Fruit fly (Drosophila melanogaster): ENCODE measurements around the gene CG42762.

DNA sequence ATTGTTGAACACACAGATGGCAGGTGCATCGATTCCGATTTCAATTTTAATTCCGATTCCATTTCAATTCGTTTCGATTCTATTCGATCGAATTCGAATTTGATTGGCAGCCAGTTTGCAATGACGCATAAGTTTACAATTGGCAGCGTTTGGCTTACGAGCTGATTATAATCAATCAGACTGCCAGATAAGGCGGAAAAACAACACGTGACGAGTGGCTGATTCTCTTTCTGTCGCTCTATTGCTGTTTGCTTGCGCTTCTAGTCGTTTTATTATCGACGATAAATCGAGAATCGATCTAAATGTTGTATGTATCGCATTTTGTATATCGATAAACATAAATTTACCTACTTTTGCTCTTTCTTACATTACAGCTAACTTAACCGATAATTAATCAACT lies 39.1 kb downstream of the CG42762 start:
- TF ChIP-seq psq (GFP tag; optimal IDR thresholded peaks at IDR 0.05) (no peak), Abd-B (GFP tag; optimal IDR thresholded peaks at IDR 0.05) (no peak), Myc (optimal IDR thresholded peaks at IDR 0.05) (no peak), h (GFP tag; optimal IDR thresholded peaks at IDR 0.05) (no peak), pan (optimal IDR thresholded peaks at IDR 0.05) (no peak), GATAd (GFP tag; optimal IDR thresholded peaks at IDR 0.05) (no peak), Mio (GFP tag; optimal IDR thresholded peaks at IDR 0.05) (no peak), foxo (GFP tag; optimal IDR thresholded peaks at IDR 0.05) (no peak), br (GFP tag; optimal IDR thresholded peaks at IDR 0.05) (no peak), tai (GFP tag; optimal IDR thresholded peaks at IDR 0.05) (no peak), Sp1 (GFP tag; optimal IDR thresholded peaks at IDR 0.05) (no peak), Hr78 (GFP tag; optimal IDR thresholded peaks at IDR 0.05) (no peak), Dfd (GFP tag; optimal IDR thresholded peaks at IDR 0.05) (no peak)
